Worm (Caenorhabditis elegans): ENCODE data around the gene col-91.

DNA sequence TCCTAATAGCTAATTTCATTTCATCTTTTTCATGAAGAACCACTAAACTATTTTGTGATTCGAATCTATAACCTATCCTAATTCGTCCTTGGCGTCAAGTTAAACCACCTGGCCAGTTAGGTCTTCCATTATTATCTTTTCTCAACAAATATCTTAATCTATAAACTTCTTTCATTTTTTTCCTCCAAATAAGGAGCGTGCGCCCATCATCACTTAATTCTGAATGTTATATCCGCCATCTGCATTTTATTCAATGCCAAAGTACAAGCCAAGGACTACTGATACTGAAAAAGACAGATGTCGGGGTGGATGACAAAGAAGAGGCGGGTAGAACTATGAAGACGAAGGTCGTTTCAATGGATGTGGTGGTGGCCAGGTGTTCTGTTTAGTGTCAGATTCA, 34.5 kb downstream of the col-91 start:
- TF ChIP-seq nhr-28 (tag; optimal IDR thresholded peaks at IDR 0.05) (no peak), unc-62 (GFP tag; optimal IDR thresholded peaks at IDR 0.05) (no peak), elt-1 (tag; optimal IDR thresholded peaks at IDR 0.05; ENCODE audit: borderline replicate concordance, insufficient read depth) (no peak), lin-13 (tag; optimal IDR thresholded peaks at IDR 0.05) (no peak), pha-4 (tag; optimal IDR thresholded peaks at IDR 0.05) (no peak), unc-39 (tag; optimal IDR thresholded peaks at IDR 0.05) (no peak), snpc-4 (tag; optimal IDR thresholded peaks at IDR 0.05) (no peak), lin-32 (GFP tag; optimal IDR thresholded peaks at IDR 0.05) (no peak), elt-3 (tag; optimal IDR thresholded peaks at IDR 0.05) (no peak), blmp-1 (tag; optimal IDR thresholded peaks at IDR 0.05) (no peak)
